Fruit fly (Drosophila melanogaster) Kc167 (cell line): ENCODE results near the gene CG9427.

Source experiments
- Myc ChIP-seq: fragments of >200 bp; optimal IDR thresholded peaks from 2 replicates; lab custom pipeline; 2017; ENCODE audit warnings: missing external identifiers
- Sin3A ChIP-seq: fragments of >200 bp; optimal IDR thresholded peaks from 2 replicates; lab custom pipeline; 2018; ENCODE audit warnings: missing external identifiers
- h ChIP-seq: fragments of >200 bp; optimal IDR thresholded peaks from 3 replicates; lab custom pipeline; 2018; ENCODE audit warnings: missing external identifiers
- insv ChIP-seq: fragments of >200 bp; optimal IDR thresholded peaks from 3 replicates; lab custom pipeline; 2018; ENCODE audit warnings: missing external identifiers
- psq ChIP-seq: fragments of >200 bp; optimal IDR thresholded peaks from 2 replicates; lab custom pipeline; 2017; ENCODE audit warnings: missing external identifiers
- ttk ChIP-seq: sonication (Bioruptor generic); optimal IDR thresholded peaks from 2 replicates; lab custom pipeline; 2017; ENCODE audit warnings: missing external identifiers

DNA sequence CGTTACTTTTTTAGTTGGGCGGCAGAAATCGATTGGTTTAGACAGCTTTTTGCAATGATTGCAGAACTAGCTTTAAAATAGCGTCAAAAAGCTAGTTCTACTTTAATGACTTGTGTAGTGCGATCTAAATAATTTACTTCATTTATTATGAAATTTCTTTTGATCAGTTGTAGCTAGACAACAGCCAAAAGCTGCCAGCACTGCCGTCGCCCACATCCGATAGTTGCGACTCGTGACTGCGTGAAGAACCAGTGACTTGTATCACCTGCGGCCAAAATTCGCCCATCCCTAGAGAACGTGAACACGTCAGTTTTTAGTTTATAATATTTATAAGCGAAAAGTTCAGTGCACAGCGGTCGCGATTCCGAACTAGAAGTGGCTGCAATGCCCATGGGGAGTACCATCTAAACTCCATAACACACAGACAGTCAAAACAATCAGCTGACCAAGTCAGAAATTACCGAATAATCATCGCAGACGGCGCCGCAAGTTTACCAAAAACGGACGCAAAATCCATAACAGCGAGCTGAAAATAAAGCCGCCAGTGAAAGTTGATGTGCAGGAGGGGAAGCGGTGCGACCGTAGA, 40.0 kb downstream of the CG9427 start, which contains the start of gene P58IPK:
- TF ChIP-seq psq (lab: Kevin White, UChicago) = no peak
- TF ChIP-seq h (lab: Kevin White, UChicago) = no peak
- no peak for TF ChIP-seq Myc (lab: Kevin White, UChicago)
- TF ChIP-seq insv = no peak
- no peak for TF ChIP-seq Sin3A (lab: Kevin White, UChicago)
- no peak for TF ChIP-seq ttk
